Worm (Caenorhabditis elegans): ENCODE measurements around the gene moa-2.

DNA sequence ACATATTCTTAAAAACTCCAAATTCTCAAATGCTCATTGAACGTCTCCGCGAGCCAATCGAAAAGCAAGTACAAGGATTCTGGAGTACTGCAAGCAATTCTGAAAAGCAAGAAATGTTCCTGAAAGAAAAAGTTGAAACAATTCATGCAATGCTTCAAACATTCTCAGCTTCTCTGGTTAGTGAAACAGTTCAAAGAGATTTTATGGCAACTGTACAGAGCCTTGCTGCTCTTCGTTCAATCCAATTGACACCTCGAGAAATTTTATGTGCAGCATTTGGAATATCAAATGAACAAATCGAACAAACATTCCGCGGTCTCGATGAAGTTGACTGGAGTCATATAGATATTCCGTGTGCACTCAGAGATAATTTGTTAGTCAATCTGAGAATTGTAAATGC lies 37.9 kb upstream of the moa-2 start:
- TF ChIP-seq flt-1 (GFP tag; IDR thresholded peaks at IDR 0.05) (no peak), ama-1 (optimal IDR thresholded peaks at IDR 0.05) (no peak), hmg-4 (GFP tag; optimal IDR thresholded peaks at IDR 0.05) (no peak), F13C5.2 (tag; optimal IDR thresholded peaks at IDR 0.05) (no peak), sea-1 (GFP tag; conservative IDR thresholded peaks at IDR 0.05) (no peak), ceh-36 (tag; optimal IDR thresholded peaks at IDR 0.05) (no peak)

All from whole organism, early embryonic.